Worm (Caenorhabditis elegans) whole organism, late embryonic: ENCODE results near the gene grd-7.
A peak's percentile ranks its signal among the peaks of the same experiment; 100 is the strongest.

Experiments used
- C08G9.2 ChIP-seq: sonication (generic microtip); optimal IDR thresholded peaks from 2 replicates; lab custom pipeline; 2016; ENCODE audit warnings: mild to moderate bottlenecking, missing genetic modification characterization, moderate library complexity, missing compliant biosample characterization
- C38D4.7 ChIP-seq: fragments of 200-800 bp; sonication (Bioruptor generic); optimal IDR thresholded peaks from 2 replicates; lab custom pipeline; 2018; ENCODE audit warnings: mild to moderate bottlenecking, missing genetic modification characterization, moderate library complexity, missing compliant biosample characterization
- F13H6.1 ChIP-seq: sonication (generic microtip); optimal IDR thresholded peaks from 2 replicates; lab custom pipeline; 2016; ENCODE audit warnings: missing genetic modification characterization, missing compliant biosample characterization
- K09A11.1 ChIP-seq: sonication (generic microtip); optimal IDR thresholded peaks from 2 replicates; lab custom pipeline; 2017; ENCODE audit warnings: antibody characterized with exemption, mild to moderate bottlenecking, missing genetic modification characterization, missing compliant biosample characterization; ENCODE audit not compliant: insufficient read depth
- ceh-14 ChIP-seq: sonication (generic microtip); optimal IDR thresholded peaks from 2 replicates; lab custom pipeline; 2016; ENCODE audit warnings: missing genotype, missing genetic modification characterization, missing compliant biosample characterization
- ceh-24 ChIP-seq: sonication (generic microtip); optimal IDR thresholded peaks from 2 replicates; lab custom pipeline; 2016; ENCODE audit warnings: mild to moderate bottlenecking, missing genetic modification characterization, missing compliant biosample characterization
- ceh-30 ChIP-seq: fragments of 150-350 bp; optimal IDR thresholded peaks from 2 replicates; lab custom pipeline; 2014; ENCODE audit warnings: missing biosample characterization, missing genetic modification characterization
- ceh-45 ChIP-seq: fragments of 200-800 bp; sonication (Bioruptor generic); IDR thresholded peaks from 2 replicates; pipeline ENCODE4 v1.3.6; 2022; ENCODE audit warnings: missing genetic modification reagents, missing genetic modification characterization, missing compliant biosample characterization
- ceh-48 ChIP-seq: sonication (generic microtip); optimal IDR thresholded peaks from 2 replicates; lab custom pipeline; 2016; ENCODE audit warnings: missing genetic modification characterization, inconsistent platforms, missing compliant biosample characterization
- ceh-6 ChIP-seq: fragments of 200-800 bp; sonication (Bioruptor generic); optimal IDR thresholded peaks from 2 replicates; lab custom pipeline; 2018; ENCODE audit warnings: mild to moderate bottlenecking, missing genetic modification characterization, missing compliant biosample characterization
- che-1 ChIP-seq: sonication (generic microtip); optimal IDR thresholded peaks from 2 replicates; lab custom pipeline; 2016; ENCODE audit warnings: mild to moderate bottlenecking, missing genetic modification characterization, missing compliant biosample characterization
- dmd-4 ChIP-seq: sonication (generic microtip); optimal IDR thresholded peaks from 2 replicates; lab custom pipeline; 2016; ENCODE audit warnings: borderline replicate concordance, missing genetic modification characterization, missing compliant biosample characterization
- elt-4 ChIP-seq: sonication (generic microtip); optimal IDR thresholded peaks from 2 replicates; lab custom pipeline; 2016; ENCODE audit warnings: missing genetic modification characterization, missing compliant biosample characterization
- ets-4 ChIP-seq: sonication (generic microtip); optimal IDR thresholded peaks from 2 replicates; lab custom pipeline; 2016; ENCODE audit warnings: missing genetic modification characterization, missing compliant biosample characterization
- eyg-1 ChIP-seq: sonication (generic microtip); optimal IDR thresholded peaks from 2 replicates; lab custom pipeline; 2016; ENCODE audit warnings: missing genotype, missing genetic modification characterization, missing compliant biosample characterization
- fkh-10 ChIP-seq: fragments of 150-350 bp; optimal IDR thresholded peaks from 2 replicates; lab custom pipeline; 2014; ENCODE audit warnings: missing biosample characterization, missing genetic modification reagents, missing genetic modification characterization
- gmeb-2 ChIP-seq: sonication (generic microtip); optimal IDR thresholded peaks from 2 replicates; lab custom pipeline; 2016; ENCODE audit warnings: missing genetic modification characterization, inconsistent platforms, missing compliant biosample characterization
- hlh-15 ChIP-seq: sonication (generic microtip); optimal IDR thresholded peaks from 2 replicates; lab custom pipeline; 2016; ENCODE audit warnings: missing genetic modification characterization, missing compliant biosample characterization
- hlh-30 ChIP-seq: sonication (generic microtip); optimal IDR thresholded peaks from 2 replicates; lab custom pipeline; 2017; ENCODE audit warnings: antibody characterized with exemption, missing genetic modification characterization, missing compliant biosample characterization; ENCODE audit not compliant: insufficient read depth
- hlh-6 ChIP-seq: sonication (generic microtip); optimal IDR thresholded peaks from 2 replicates; lab custom pipeline; 2016; ENCODE audit warnings: missing genotype, missing genetic modification characterization, missing compliant biosample characterization
- mec-3 ChIP-seq: sonication (generic microtip); optimal IDR thresholded peaks from 2 replicates; lab custom pipeline; 2016; ENCODE audit warnings: borderline replicate concordance, missing genetic modification characterization, missing compliant biosample characterization
- nhr-11 ChIP-seq: fragments of 150-350 bp; optimal IDR thresholded peaks from 2 replicates; lab custom pipeline; 2014; ENCODE audit warnings: missing biosample characterization, missing genetic modification characterization
- nhr-232 ChIP-seq: sonication (generic microtip); optimal IDR thresholded peaks from 2 replicates; lab custom pipeline; 2016; ENCODE audit warnings: missing genetic modification characterization, missing compliant biosample characterization
- odd-2 ChIP-seq: sonication (generic microtip); optimal IDR thresholded peaks from 2 replicates; lab custom pipeline; 2017; ENCODE audit warnings: antibody characterized with exemption, mild to moderate bottlenecking, missing genetic modification characterization, missing compliant biosample characterization
- pag-3 ChIP-seq: sonication (generic microtip); optimal IDR thresholded peaks from 2 replicates; lab custom pipeline; 2016; ENCODE audit warnings: missing compliant biosample characterization, missing genetic modification characterization, borderline replicate concordance
- pha-2 ChIP-seq: sonication (generic microtip); optimal IDR thresholded peaks from 2 replicates; lab custom pipeline; 2017; ENCODE audit warnings: mild to moderate bottlenecking, missing genetic modification characterization, missing compliant biosample characterization
- pqm-1 ChIP-seq: sonication (generic microtip); optimal IDR thresholded peaks from 2 replicates; lab custom pipeline; 2016; ENCODE audit warnings: missing genetic modification characterization, missing compliant biosample characterization
- sdc-2 ChIP-seq: sonication (generic microtip); optimal IDR thresholded peaks from 2 replicates; lab custom pipeline; 2016; ENCODE audit warnings: missing genotype, missing genetic modification characterization, missing compliant biosample characterization
- syd-9 ChIP-seq: sonication (generic microtip); optimal IDR thresholded peaks from 2 replicates; lab custom pipeline; 2016; ENCODE audit warnings: mild to moderate bottlenecking, missing genetic modification characterization, moderate library complexity, missing compliant biosample characterization
- unc-3 ChIP-seq, 2 experiments: fragments of 200-800 bp in 1 of 2; sonication (Bioruptor generic) in 1 of 2; sonication (generic microtip) in 1 of 2; conservative IDR thresholded peaks in 1 of 2; optimal IDR thresholded peaks in 1 of 2; 2 replicates each; pipeline versions ENCODE4 v1.3.6 to Lab custom; 2016 to 2022; ENCODE audit warnings: missing compliant biosample characterization in 2 of 2, missing genetic modification characterization in 2 of 2, missing genetic modification reagents in 1 of 2
- unc-42 ChIP-seq: sonication (generic microtip); optimal IDR thresholded peaks from 2 replicates; lab custom pipeline; 2016; ENCODE audit warnings: missing genotype, missing genetic modification characterization, missing compliant biosample characterization
- unc-86 ChIP-seq: sonication (generic microtip); optimal IDR thresholded peaks from 2 replicates; lab custom pipeline; 2016; ENCODE audit warnings: missing genetic modification characterization, missing compliant biosample characterization
- zip-5 ChIP-seq: sonication (generic microtip); optimal IDR thresholded peaks from 2 replicates; lab custom pipeline; 2016; ENCODE audit warnings: missing genetic modification characterization, missing compliant biosample characterization
- ztf-16 ChIP-seq: sonication (generic microtip); optimal IDR thresholded peaks from 2 replicates; lab custom pipeline; 2017; ENCODE audit warnings: missing genetic modification characterization, missing compliant biosample characterization

grd-7 gene

ce11 chrX:7284724-7285184, 15.5 kb upstream of the grd-7 start (continued):
- TF ChIP-seq pag-3 (no peak), nhr-11 (tag; lab: Kevin White, UChicago) (no peak), odd-2 (tag; lab: Kevin White, UChicago) (no peak), ztf-16 (no peak), unc-86 (tag; lab: Kevin White, UChicago) (no peak), eyg-1 (tag; lab: Kevin White, UChicago) (no peak), C38D4.7 (GFP tag; lab: Kevin White, UChicago) (no peak), ceh-45 (no peak), hlh-30 (no peak), ceh-48 (tag; lab: Kevin White, UChicago) (peak; percentile 35), ceh-30 (tag; lab: Kevin White, UChicago) (no peak), syd-9 (tag; lab: Kevin White, UChicago) (no peak), pha-2 (tag; lab: Kevin White, UChicago) (no peak), F13H6.1 (tag; lab: Kevin White, UChicago) (no peak), ceh-14 (tag; lab: Kevin White, UChicago) (no peak), C08G9.2 (no peak), elt-4 (tag; lab: Kevin White, UChicago) (no peak), sdc-2 (tag; lab: Kevin White, UChicago) (no peak), K09A11.1 (tag; lab: Kevin White, UChicago) (no peak), zip-5 (tag; lab: Kevin White, UChicago) (no peak), pqm-1 (tag; lab: Kevin White, UChicago) (no peak), ets-4 (tag; lab: Kevin White, UChicago) (no peak), dmd-4 (tag; lab: Kevin White, UChicago) (no peak), mec-3 (no peak), unc-3 (GFP tag; conservative IDR thresholded peaks at IDR 0.05; lab: Robert Waterston, UW) (no peak), unc-3 (tag; optimal IDR thresholded peaks at IDR 0.05; lab: Kevin White, UChicago) (no peak), fkh-10 (no peak), ceh-24 (no peak), gmeb-2 (tag; lab: Kevin White, UChicago) (no peak), unc-42 (tag; lab: Kevin White, UChicago) (peak; percentile 70), hlh-6 (no peak)

ce11 chrX:7283136-7283535, 13.9 kb upstream of the grd-7 start:
- TF ChIP-seq che-1 (tag; lab: Kevin White, UChicago) (no peak), sdc-2 (tag; lab: Kevin White, UChicago) (no peak), hlh-15 (no peak), nhr-232 (tag; lab: Kevin White, UChicago) (no peak), unc-86 (tag; lab: Kevin White, UChicago) (no peak)

- TF ChIP-seq dmd-4 (tag; lab: Kevin White, UChicago) (no peak), unc-42 (tag; lab: Kevin White, UChicago) (peak; percentile 94)
Measured at ce11 chrX:7281347-7281746, 12.1 kb upstream of the grd-7 start.

ce11 chrX:7279671-7280389, 10.6 kb upstream of the grd-7 start, which contains the start of gene unc-10:
unc-10 (minus strand) TSS chrX:7280322.
- TF ChIP-seq ceh-6 (GFP tag; lab: Kevin White, UChicago) (no peak), ets-4 (tag; lab: Kevin White, UChicago) (no peak)
